Worm (Caenorhabditis elegans) whole organism, young adult: Measurements from ENCODE around the gene rab-35.

Experiments
- B0019.2 ChIP-seq: fragments of 200-800 bp; sonication (Bioruptor generic); conservative IDR thresholded peaks from 2 replicates; pipeline ENCODE4 v1.3.6; 2022; ENCODE audit warnings: missing genetic modification reagents, missing genetic modification characterization, missing compliant biosample characterization
- B0336.3 ChIP-seq: fragments of 200-800 bp; sonication (Bioruptor generic); IDR thresholded peaks from 2 replicates; pipeline ENCODE4 v1.3.6; 2022; ENCODE audit warnings: missing genetic modification characterization, missing compliant biosample characterization
- C17E4.6 ChIP-seq: fragments of 200-800 bp; sonication (Bioruptor generic); IDR thresholded peaks from 2 replicates; pipeline ENCODE4 v1.3.6; 2022; ENCODE audit warnings: missing genetic modification reagents, missing genetic modification characterization, missing compliant biosample characterization
- D2030.7 ChIP-seq: fragments of 200-800 bp; sonication (Bioruptor generic); IDR thresholded peaks from 2 replicates; pipeline ENCODE4 v1.3.6; 2022; ENCODE audit warnings: missing genetic modification reagents, missing genetic modification characterization, missing compliant biosample characterization
- Y67H2A.10 ChIP-seq: fragments of 200-800 bp; sonication (Bioruptor generic); conservative IDR thresholded peaks from 2 replicates; pipeline ENCODE4 v1.3.6; 2022; ENCODE audit warnings: missing genetic modification reagents, missing genetic modification characterization, missing compliant biosample characterization
- Y79H2A.3 ChIP-seq: fragments of 200-800 bp; sonication (Bioruptor generic); conservative IDR thresholded peaks from 2 replicates; pipeline ENCODE4 v1.3.6; 2022; ENCODE audit warnings: missing genetic modification reagents, missing genetic modification characterization, missing compliant biosample characterization
- ama-1 ChIP-seq, 3 experiments: fragments of 150-350 bp in 1 of 3; sonication (generic microtip) in 2 of 3; optimal IDR thresholded peaks; 2 replicates each; lab custom pipeline; 2014 to 2018; ENCODE audit warnings: missing biosample characterization in 2 of 3, missing genetic modification characterization in 2 of 3, missing genetic modification reagents in 2 of 3
- athp-1 ChIP-seq: sonication (generic microtip); optimal IDR thresholded peaks from 2 replicates; lab custom pipeline; 2017; ENCODE audit warnings: mild to moderate bottlenecking, missing genetic modification characterization, missing compliant biosample characterization
- ceh-100 ChIP-seq: fragments of 200-800 bp; sonication (Bioruptor generic); IDR thresholded peaks from 2 replicates; pipeline ENCODE4 v1.3.6; 2022; ENCODE audit warnings: missing genetic modification reagents, missing genetic modification characterization, missing compliant biosample characterization
- dox-1 ChIP-seq: fragments of 200-800 bp; sonication (Bioruptor generic); IDR thresholded peaks from 2 replicates; pipeline ENCODE4 v1.3.6; 2022; ENCODE audit warnings: missing genetic modification reagents, missing genetic modification characterization, missing compliant biosample characterization
- dpl-1 ChIP-seq: fragments of 150-350 bp; optimal IDR thresholded peaks from 2 replicates; lab custom pipeline; 2014; ENCODE audit warnings: missing biosample characterization, missing genetic modification reagents, missing genetic modification characterization
- efl-1 ChIP-seq: fragments of 150-350 bp; optimal IDR thresholded peaks from 2 replicates; lab custom pipeline; 2014; ENCODE audit warnings: missing biosample characterization, missing genetic modification reagents, missing genetic modification characterization
- ekl-4 ChIP-seq: fragments of 200-800 bp; sonication (Bioruptor generic); IDR thresholded peaks from 2 replicates; pipeline ENCODE4 v1.3.6; 2022; ENCODE audit warnings: missing genetic modification reagents, missing genetic modification characterization, missing compliant biosample characterization
- hlh-26 ChIP-seq: fragments of 200-800 bp; sonication (Bioruptor generic); conservative IDR thresholded peaks from 2 replicates; pipeline ENCODE4 v1.3.6; 2022; ENCODE audit warnings: missing genetic modification reagents, missing genetic modification characterization, missing compliant biosample characterization
- hmg-1.2 ChIP-seq: fragments of 200-800 bp; sonication (Bioruptor generic); IDR thresholded peaks from 2 replicates; pipeline ENCODE4 v1.3.6; 2022; ENCODE audit warnings: missing genetic modification reagents, missing genetic modification characterization, missing compliant biosample characterization
- let-526 ChIP-seq: fragments of 200-800 bp; sonication (Bioruptor generic); IDR thresholded peaks from 2 replicates; pipeline ENCODE4 v1.3.6; 2022; ENCODE audit warnings: missing genetic modification reagents, missing genetic modification characterization, missing compliant biosample characterization
- let-607 ChIP-seq, 2 experiments: fragments of 200-800 bp in 1 of 2; sonication (Bioruptor generic) in 1 of 2; sonication (generic microtip) in 1 of 2; optimal IDR thresholded peaks; 2 replicates each; lab custom pipeline; 2016 to 2018; ENCODE audit warnings: mild to moderate bottlenecking in 2 of 2, missing compliant biosample characterization in 2 of 2, missing genetic modification characterization in 2 of 2, moderate library complexity in 2 of 2, missing genotype in 1 of 2
- lin-35 ChIP-seq, 3 experiments: fragments of 150-350 bp in 2 of 3; sonication (generic microtip) in 1 of 3; optimal IDR thresholded peaks; 2 replicates each; lab custom pipeline; 2014 to 2018; ENCODE audit warnings: missing biosample characterization in 3 of 3, missing genetic modification characterization in 3 of 3, missing genetic modification reagents in 3 of 3
- lin-54 ChIP-seq: fragments of 200-800 bp; sonication (Bioruptor generic); optimal IDR thresholded peaks from 2 replicates; lab custom pipeline; 2018; ENCODE audit warnings: mild to moderate bottlenecking, missing genetic modification characterization, missing compliant biosample characterization
- lir-1 ChIP-seq: fragments of 200-800 bp; sonication (Bioruptor generic); conservative IDR thresholded peaks from 2 replicates; pipeline ENCODE4 v1.3.6; 2022; ENCODE audit warnings: missing genetic modification reagents, missing genetic modification characterization, missing compliant biosample characterization
- lsl-1 ChIP-seq: fragments of 200-800 bp; sonication (Bioruptor generic); optimal IDR thresholded peaks from 2 replicates; lab custom pipeline; 2018; ENCODE audit warnings: mild to moderate bottlenecking, missing genetic modification characterization, moderate library complexity, missing compliant biosample characterization
- lsy-27 ChIP-seq: sonication (generic microtip); optimal IDR thresholded peaks from 2 replicates; lab custom pipeline; 2017; ENCODE audit warnings: missing genetic modification characterization, mild to moderate bottlenecking, missing compliant biosample characterization, antibody characterized with exemption, missing genotype, borderline replicate concordance; ENCODE audit not compliant: insufficient read depth
- mcd-1 ChIP-seq: fragments of 200-800 bp; sonication (Bioruptor generic); IDR thresholded peaks from 2 replicates; pipeline ENCODE4 v1.3.6; 2022; ENCODE audit warnings: missing genetic modification reagents, missing genetic modification characterization, missing compliant biosample characterization
- mes-4 ChIP-seq: sonication (generic microtip); optimal IDR thresholded peaks from 2 replicates; lab custom pipeline; 2016; ENCODE audit warnings: missing genotype, missing genetic modification characterization, missing compliant biosample characterization
- nhr-80 ChIP-seq: sonication (generic microtip); optimal IDR thresholded peaks from 2 replicates; lab custom pipeline; 2016; ENCODE audit warnings: missing genetic modification characterization, missing compliant biosample characterization
- nhr-90 ChIP-seq: sonication (generic microtip); optimal IDR thresholded peaks from 2 replicates; lab custom pipeline; 2016; ENCODE audit warnings: missing genotype, mild to moderate bottlenecking, missing genetic modification characterization, missing compliant biosample characterization
- rec-8 ChIP-seq, 2 experiments: sonication (generic microtip); optimal IDR thresholded peaks; 2 replicates each; lab custom pipeline; 2016; ENCODE audit warnings: mild to moderate bottlenecking in 2 of 2, missing genetic modification characterization in 2 of 2, missing genetic modification reagents in 2 of 2, missing genotype in 2 of 2, missing biosample characterization in 1 of 2, missing compliant biosample characterization in 1 of 2, moderate library complexity in 1 of 2
- sptf-2 ChIP-seq: fragments of 200-800 bp; sonication (Bioruptor generic); optimal IDR thresholded peaks from 2 replicates; lab custom pipeline; 2018; ENCODE audit warnings: mild to moderate bottlenecking, missing genetic modification characterization, missing compliant biosample characterization
- tbp1 ChIP-seq: fragments of 200-800 bp; sonication (Bioruptor generic); optimal IDR thresholded peaks from 2 replicates; lab custom pipeline; 2018; ENCODE audit warnings: mild to moderate bottlenecking, missing genetic modification characterization, missing compliant biosample characterization
- tlf-1 ChIP-seq: fragments of 200-800 bp; sonication (Bioruptor generic); optimal IDR thresholded peaks from 2 replicates; lab custom pipeline; 2018; ENCODE audit warnings: mild to moderate bottlenecking, missing genetic modification characterization, missing compliant biosample characterization
- unc-130 ChIP-seq: sonication (generic microtip); optimal IDR thresholded peaks from 2 replicates; lab custom pipeline; 2016; ENCODE audit warnings: missing genetic modification reagents, missing genetic modification characterization, missing compliant biosample characterization
- unc-62 ChIP-seq: fragments of 150-350 bp; optimal IDR thresholded peaks from 2 replicates; lab custom pipeline; 2014; ENCODE audit warnings: missing biosample characterization, missing genetic modification reagents, missing genetic modification characterization
- xnd-1 ChIP-seq: sonication (generic microtip); optimal IDR thresholded peaks from 2 replicates; lab custom pipeline; 2016; ENCODE audit warnings: missing genotype, missing genetic modification reagents, missing genetic modification characterization, missing compliant biosample characterization
- ztf-26 ChIP-seq: sonication (generic microtip); optimal IDR thresholded peaks from 2 replicates; lab custom pipeline; 2017; ENCODE audit warnings: missing genetic modification characterization, missing compliant biosample characterization

The rab-35 gene

ce11 chrIII:11287340-11287739, 24.0 kb downstream of the rab-35 start:
- TF ChIP-seq unc-130 (GFP tag; lab: Kevin White, UChicago) (no peak), lsl-1 (GFP tag; lab: Kevin White, UChicago) (no peak), dpl-1 (GFP tag; lab: Kevin White, UChicago) (no peak), sptf-2 (GFP tag; lab: Kevin White, UChicago) (no peak), dox-1 (GFP tag; lab: Robert Waterston, UW) (no peak), hmg-1.2 (GFP tag; lab: Robert Waterston, UW) (no peak), tlf-1 (GFP tag; lab: Kevin White, UChicago) (no peak), mes-4 (no peak)

DNA sequence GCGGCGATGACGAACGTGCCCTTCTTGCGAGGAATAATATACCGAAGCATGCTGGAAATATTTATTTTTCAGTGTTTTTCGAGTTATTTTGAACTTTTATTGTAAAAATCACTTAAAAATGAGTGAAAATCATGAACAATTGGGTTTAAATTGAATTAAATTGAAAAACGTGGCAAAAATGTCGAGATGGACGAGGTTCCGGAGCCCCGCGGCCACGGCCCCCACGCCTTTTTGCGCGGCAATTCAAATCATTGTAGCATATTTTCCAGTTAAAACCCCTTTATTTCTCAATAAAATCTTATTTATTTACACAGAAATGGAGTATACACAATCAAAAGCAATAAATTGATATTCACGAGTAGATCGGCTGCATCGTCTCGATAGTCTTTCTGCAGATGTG, 25.3 kb downstream of the rab-35 start:
- peak in 1 of 3 experiments; percentile 44 for TF ChIP-seq lin-35 (GFP tag; optimal IDR thresholded peaks at IDR 0.05; lab: Kevin White, UChicago)
- TF ChIP-seq lsl-1 (GFP tag; lab: Kevin White, UChicago) = no peak
- TF ChIP-seq unc-130 (GFP tag; lab: Kevin White, UChicago) = no peak
- TF ChIP-seq xnd-1 (tag; lab: Kevin White, UChicago) = no peak
- TF ChIP-seq dpl-1 (GFP tag; lab: Kevin White, UChicago) = peak; percentile 43
- peak in 1 of 2 experiments; percentile 18 for TF ChIP-seq let-607 (tag; optimal IDR thresholded peaks at IDR 0.05; lab: Kevin White, UChicago)
- no peak for TF ChIP-seq Y67H2A.10 (GFP tag; lab: Robert Waterston, UW)
- 0 out of 2 replicates have a peak, but pooled peaks have one; percentile 17 for TF ChIP-seq ceh-100 (GFP tag; lab: Robert Waterston, UW)
- no peak for TF ChIP-seq ekl-4
- TF ChIP-seq ztf-26 (tag; lab: Kevin White, UChicago) = no peak
- TF ChIP-seq mcd-1 (GFP tag; lab: Robert Waterston, UW) = peak; percentile 45
- TF ChIP-seq lsy-27 = no peak
- TF ChIP-seq efl-1 (GFP tag; lab: Kevin White, UChicago) = peak; percentile 62
- peak; percentile 83 for TF ChIP-seq lin-54
- 0 out of 2 replicates have a peak, but pooled peaks have one; percentile 21 for TF ChIP-seq D2030.7 (GFP tag; lab: Robert Waterston, UW)
- no peak for TF ChIP-seq unc-62
- no peak for TF ChIP-seq tbp1 (GFP tag; lab: Kevin White, UChicago)
- TF ChIP-seq let-526 (GFP tag; lab: Robert Waterston, UW) = no peak
- no peak for TF ChIP-seq hlh-26 (GFP tag; lab: Robert Waterston, UW)

ce11 chrIII:11283648-11284047, 27.7 kb downstream of the rab-35 start:
- TF ChIP-seq athp-1 (no peak), dpl-1 (GFP tag; lab: Kevin White, UChicago) (no peak), C17E4.6 (GFP tag; lab: Robert Waterston, UW) (no peak), dox-1 (GFP tag; lab: Robert Waterston, UW) (no peak), ekl-4 (no peak), lir-1 (GFP tag; lab: Robert Waterston, UW) (no peak), efl-1 (GFP tag; lab: Kevin White, UChicago) (no peak)

ce11 chrIII:11279954-11280353, 31.4 kb downstream of the rab-35 start:
- TF ChIP-seq ama-1 (optimal IDR thresholded peaks at IDR 0.05; lab: Kevin White, UChicago) (no peak), ama-1 (GFP tag; optimal IDR thresholded peaks at IDR 0.05; lab: Kevin White, UChicago) (no peak), let-526 (GFP tag; lab: Robert Waterston, UW) (no peak), B0336.3 (no peak), rec-8 (tag; optimal IDR thresholded peaks at IDR 0.05; lab: Kevin White, UChicago) (no peak), Y79H2A.3 (GFP tag; lab: Robert Waterston, UW) (no peak), athp-1 (no peak), nhr-80 (tag; lab: Kevin White, UChicago) (no peak), B0019.2 (GFP tag; lab: Robert Waterston, UW) (no peak), nhr-90 (no peak)
